Worm (Caenorhabditis elegans) whole organism, young adult: Measurements from ENCODE around the gene sbsp-1.
A peak's percentile ranks its signal among the peaks of the same experiment; 100 is the strongest.

ENCODE experiments used
- B0261.1 ChIP-seq: sonication (generic microtip); optimal IDR thresholded peaks from 2 replicates; lab custom pipeline; 2016; ENCODE audit warnings: mild to moderate bottlenecking, missing genetic modification characterization, moderate library complexity, missing compliant biosample characterization
- B0336.3 ChIP-seq: fragments of 200-800 bp; sonication (Bioruptor generic); IDR thresholded peaks from 2 replicates; pipeline ENCODE4 v1.3.6; 2022; ENCODE audit warnings: missing genetic modification characterization, missing compliant biosample characterization
- F39B2.1 ChIP-seq: fragments of 200-800 bp; sonication (Bioruptor generic); IDR thresholded peaks from 2 replicates; pipeline ENCODE4 v1.3.6; 2022; ENCODE audit warnings: missing genetic modification reagents, missing genetic modification characterization, missing compliant biosample characterization
- K11D2.4 ChIP-seq: fragments of 200-800 bp; sonication (Bioruptor generic); IDR thresholded peaks from 2 replicates; pipeline ENCODE4 v1.3.6; 2022; ENCODE audit warnings: missing genetic modification reagents, missing genetic modification characterization, missing compliant biosample characterization
- K12H6.12 ChIP-seq: fragments of 200-800 bp; sonication (Bioruptor generic); optimal IDR thresholded peaks from 2 replicates; lab custom pipeline; 2018; ENCODE audit warnings: mild to moderate bottlenecking, missing genetic modification characterization, missing compliant biosample characterization
- Y53G8AR.9 ChIP-seq: fragments of 200-800 bp; sonication (Bioruptor generic); conservative IDR thresholded peaks from 2 replicates; pipeline ENCODE4 v1.3.6; 2022; ENCODE audit warnings: missing genetic modification reagents, missing genetic modification characterization, missing compliant biosample characterization
- Y79H2A.3 ChIP-seq: fragments of 200-800 bp; sonication (Bioruptor generic); conservative IDR thresholded peaks from 2 replicates; pipeline ENCODE4 v1.3.6; 2022; ENCODE audit warnings: missing genetic modification reagents, missing genetic modification characterization, missing compliant biosample characterization
- Y95B8A.8 ChIP-seq: fragments of 200-800 bp; sonication (Bioruptor generic); IDR thresholded peaks from 2 replicates; pipeline ENCODE4 v1.3.6; 2022; ENCODE audit warnings: missing genetic modification reagents, missing genetic modification characterization, missing compliant biosample characterization
- ZK185.1 ChIP-seq: sonication (generic microtip); optimal IDR thresholded peaks from 2 replicates; lab custom pipeline; 2016; ENCODE audit warnings: mild to moderate bottlenecking, missing genetic modification characterization, missing compliant biosample characterization; ENCODE audit not compliant: poor library complexity, severe bottlenecking
- atf-7 ChIP-seq: sonication (generic microtip); optimal IDR thresholded peaks from 2 replicates; lab custom pipeline; 2017; ENCODE audit warnings: mild to moderate bottlenecking, missing genetic modification characterization, missing compliant biosample characterization
- attf-5 ChIP-seq: fragments of 200-800 bp; sonication (Bioruptor generic); optimal IDR thresholded peaks from 2 replicates; lab custom pipeline; 2018; ENCODE audit warnings: mild to moderate bottlenecking, missing genetic modification characterization, missing compliant biosample characterization
- cebp-1 ChIP-seq, 2 experiments: fragments of 200-800 bp in 1 of 2; sonication (Bioruptor generic) in 1 of 2; sonication (generic microtip) in 1 of 2; IDR thresholded peaks in 1 of 2; optimal IDR thresholded peaks in 1 of 2; 2 replicates each; pipeline versions ENCODE4 v1.3.6 to Lab custom; 2017 to 2022; ENCODE audit warnings: missing compliant biosample characterization in 2 of 2, missing genetic modification characterization in 2 of 2, mild to moderate bottlenecking in 1 of 2, missing genetic modification reagents in 1 of 2, moderate library complexity in 1 of 2
- ceh-27 ChIP-seq: fragments of 200-800 bp; sonication (Bioruptor generic); optimal IDR thresholded peaks from 2 replicates; lab custom pipeline; 2018; ENCODE audit warnings: mild to moderate bottlenecking, missing genetic modification characterization, moderate library complexity, missing compliant biosample characterization
- ceh-79 ChIP-seq: sonication (generic microtip); optimal IDR thresholded peaks from 2 replicates; lab custom pipeline; 2017; ENCODE audit warnings: mild to moderate bottlenecking, missing genetic modification characterization, missing compliant biosample characterization
- die-1 ChIP-seq: sonication (generic microtip); optimal IDR thresholded peaks from 2 replicates; lab custom pipeline; 2016; ENCODE audit warnings: missing genotype, mild to moderate bottlenecking, missing genetic modification characterization, missing compliant biosample characterization
- dox-1 ChIP-seq: fragments of 200-800 bp; sonication (Bioruptor generic); IDR thresholded peaks from 2 replicates; pipeline ENCODE4 v1.3.6; 2022; ENCODE audit warnings: missing genetic modification reagents, missing genetic modification characterization, missing compliant biosample characterization
- egrh-3 ChIP-seq: fragments of 200-800 bp; sonication (Bioruptor generic); IDR thresholded peaks from 2 replicates; pipeline ENCODE4 v1.3.6; 2022; ENCODE audit warnings: missing genetic modification reagents, missing genetic modification characterization, missing compliant biosample characterization
- ekl-4 ChIP-seq: fragments of 200-800 bp; sonication (Bioruptor generic); IDR thresholded peaks from 2 replicates; pipeline ENCODE4 v1.3.6; 2022; ENCODE audit warnings: missing genetic modification reagents, missing genetic modification characterization, missing compliant biosample characterization
- ets-4 ChIP-seq: fragments of 200-800 bp; sonication (Bioruptor generic); optimal IDR thresholded peaks from 2 replicates; lab custom pipeline; 2018; ENCODE audit warnings: mild to moderate bottlenecking, missing genetic modification characterization, missing compliant biosample characterization
- gei-17 ChIP-seq: fragments of 200-800 bp; sonication (Bioruptor generic); optimal IDR thresholded peaks from 2 replicates; lab custom pipeline; 2018; ENCODE audit warnings: mild to moderate bottlenecking, missing genetic modification characterization, missing compliant biosample characterization
- hmg-1.2 ChIP-seq: fragments of 200-800 bp; sonication (Bioruptor generic); IDR thresholded peaks from 2 replicates; pipeline ENCODE4 v1.3.6; 2022; ENCODE audit warnings: missing genetic modification reagents, missing genetic modification characterization, missing compliant biosample characterization
- hsf-1 ChIP-seq: fragments of 200-800 bp; sonication (Bioruptor generic); IDR thresholded peaks from 2 replicates; pipeline ENCODE4 v1.3.6; 2022; ENCODE audit warnings: missing genetic modification reagents, missing genetic modification characterization, missing compliant biosample characterization
- let-526 ChIP-seq: fragments of 200-800 bp; sonication (Bioruptor generic); IDR thresholded peaks from 2 replicates; pipeline ENCODE4 v1.3.6; 2022; ENCODE audit warnings: missing genetic modification reagents, missing genetic modification characterization, missing compliant biosample characterization
- let-607 ChIP-seq, 2 experiments: fragments of 200-800 bp in 1 of 2; sonication (Bioruptor generic) in 1 of 2; sonication (generic microtip) in 1 of 2; optimal IDR thresholded peaks; 2 replicates each; lab custom pipeline; 2016 to 2018; ENCODE audit warnings: mild to moderate bottlenecking in 2 of 2, missing compliant biosample characterization in 2 of 2, missing genetic modification characterization in 2 of 2, moderate library complexity in 2 of 2, missing genotype in 1 of 2
- lin-26 ChIP-seq: fragments of 200-800 bp; sonication (Bioruptor generic); IDR thresholded peaks from 2 replicates; pipeline ENCODE4 v1.3.6; 2022; ENCODE audit warnings: missing genetic modification reagents, missing genetic modification characterization, missing compliant biosample characterization
- lin-35 ChIP-seq, 3 experiments: fragments of 150-350 bp in 2 of 3; sonication (generic microtip) in 1 of 3; optimal IDR thresholded peaks; 2 replicates each; lab custom pipeline; 2014 to 2018; ENCODE audit warnings: missing biosample characterization in 3 of 3, missing genetic modification characterization in 3 of 3, missing genetic modification reagents in 3 of 3
- lin-40 ChIP-seq: sonication (generic microtip); optimal IDR thresholded peaks from 2 replicates; lab custom pipeline; 2016; ENCODE audit warnings: missing genetic modification characterization, mild to moderate bottlenecking, missing compliant biosample characterization, missing genotype, missing genetic modification reagents
- lin-54 ChIP-seq: fragments of 200-800 bp; sonication (Bioruptor generic); optimal IDR thresholded peaks from 2 replicates; lab custom pipeline; 2018; ENCODE audit warnings: mild to moderate bottlenecking, missing genetic modification characterization, missing compliant biosample characterization
- lsl-1 ChIP-seq: fragments of 200-800 bp; sonication (Bioruptor generic); optimal IDR thresholded peaks from 2 replicates; lab custom pipeline; 2018; ENCODE audit warnings: mild to moderate bottlenecking, missing genetic modification characterization, moderate library complexity, missing compliant biosample characterization
- madf-10 ChIP-seq: sonication (generic microtip); optimal IDR thresholded peaks from 2 replicates; lab custom pipeline; 2016; ENCODE audit warnings: mild to moderate bottlenecking, missing genetic modification characterization, missing compliant biosample characterization
- madf-3 ChIP-seq: fragments of 200-800 bp; sonication (Bioruptor generic); IDR thresholded peaks from 2 replicates; pipeline ENCODE4 v1.3.6; 2022; ENCODE audit warnings: missing genetic modification reagents, missing genetic modification characterization, missing compliant biosample characterization
- madf-6 ChIP-seq: fragments of 200-800 bp; sonication (Bioruptor generic); IDR thresholded peaks from 2 replicates; pipeline ENCODE4 v1.3.6; 2022; ENCODE audit warnings: missing genetic modification reagents, missing genetic modification characterization, missing compliant biosample characterization
- mcd-1 ChIP-seq: fragments of 200-800 bp; sonication (Bioruptor generic); IDR thresholded peaks from 2 replicates; pipeline ENCODE4 v1.3.6; 2022; ENCODE audit warnings: missing genetic modification reagents, missing genetic modification characterization, missing compliant biosample characterization
- nfya-1 ChIP-seq: sonication (generic microtip); optimal IDR thresholded peaks from 2 replicates; lab custom pipeline; 2017; ENCODE audit warnings: antibody characterized with exemption, missing compliant biosample characterization, missing genetic modification characterization, borderline replicate concordance; ENCODE audit not compliant: insufficient read depth
- nhr-80 ChIP-seq: sonication (generic microtip); optimal IDR thresholded peaks from 2 replicates; lab custom pipeline; 2016; ENCODE audit warnings: missing genetic modification characterization, missing compliant biosample characterization
- nhr-90 ChIP-seq: sonication (generic microtip); optimal IDR thresholded peaks from 2 replicates; lab custom pipeline; 2016; ENCODE audit warnings: missing genotype, mild to moderate bottlenecking, missing genetic modification characterization, missing compliant biosample characterization
- pbrm-1 ChIP-seq: fragments of 200-800 bp; sonication (Bioruptor generic); IDR thresholded peaks from 2 replicates; pipeline ENCODE4 v1.3.6; 2022; ENCODE audit warnings: missing genetic modification reagents, missing genetic modification characterization, missing compliant biosample characterization
- rcor-1 ChIP-seq: fragments of 200-800 bp; sonication (Bioruptor generic); IDR thresholded peaks from 2 replicates; pipeline ENCODE4 v1.3.6; 2022; ENCODE audit warnings: missing genetic modification reagents, missing genetic modification characterization, missing compliant biosample characterization
- repo-1 ChIP-seq: sonication (generic microtip); optimal IDR thresholded peaks from 2 replicates; lab custom pipeline; 2017; ENCODE audit warnings: mild to moderate bottlenecking, missing genetic modification characterization, missing compliant biosample characterization
- snpc-4 ChIP-seq, 5 experiments: fragments of 150-350 bp in 1 of 5; sonication (generic microtip) in 4 of 5; optimal IDR thresholded peaks; 2 replicates each; lab custom pipeline; 2014 to 2018; ENCODE audit warnings: missing genetic modification characterization in 5 of 5, missing biosample characterization in 3 of 5, antibody characterized with exemption in 2 of 5, mild to moderate bottlenecking in 2 of 5, missing compliant biosample characterization in 2 of 5, missing genotype in 2 of 5, moderate library complexity in 2 of 5, missing genetic modification reagents in 1 of 5
- tbp1 ChIP-seq: fragments of 200-800 bp; sonication (Bioruptor generic); optimal IDR thresholded peaks from 2 replicates; lab custom pipeline; 2018; ENCODE audit warnings: mild to moderate bottlenecking, missing genetic modification characterization, missing compliant biosample characterization
- tlf-1 ChIP-seq: fragments of 200-800 bp; sonication (Bioruptor generic); optimal IDR thresholded peaks from 2 replicates; lab custom pipeline; 2018; ENCODE audit warnings: mild to moderate bottlenecking, missing genetic modification characterization, missing compliant biosample characterization
- zfh-2 ChIP-seq: fragments of 200-800 bp; sonication (Bioruptor generic); conservative IDR thresholded peaks from 2 replicates; pipeline ENCODE4 v1.3.6; 2022; ENCODE audit warnings: missing genetic modification reagents, missing genetic modification characterization, missing compliant biosample characterization
- ztf-18 ChIP-seq: sonication (generic microtip); optimal IDR thresholded peaks from 2 replicates; lab custom pipeline; 2016; ENCODE audit warnings: missing genotype, mild to moderate bottlenecking, missing genetic modification characterization, missing compliant biosample characterization
- ztf-26 ChIP-seq: sonication (generic microtip); optimal IDR thresholded peaks from 2 replicates; lab custom pipeline; 2017; ENCODE audit warnings: missing genetic modification characterization, missing compliant biosample characterization
- ztf-6 ChIP-seq: fragments of 200-800 bp; sonication (Bioruptor generic); IDR thresholded peaks from 2 replicates; pipeline ENCODE4 v1.3.6; 2022; ENCODE audit warnings: missing genetic modification reagents, missing genetic modification characterization, missing compliant biosample characterization

sbsp-1 gene

ce11 chrIII:10818364-10818763 lies 14.4 kb upstream of the sbsp-1 start:
- no peak for TF ChIP-seq rcor-1 (GFP tag; lab: Robert Waterston, UW)
- TF ChIP-seq lin-26 (GFP tag; lab: Robert Waterston, UW), result peak; percentile 36; the same call in 1 of the 2 replicates
- TF ChIP-seq ztf-6 (GFP tag; lab: Robert Waterston, UW), result no peak
- 0 out of 2 replicates have a peak, but pooled peaks have one; percentile 34 for TF ChIP-seq Y95B8A.8 (GFP tag; lab: Robert Waterston, UW)
- TF ChIP-seq hsf-1 (GFP tag; lab: Robert Waterston, UW), result peak; percentile 74
- TF ChIP-seq B0261.1 (tag; lab: Kevin White, UChicago), result no peak
- TF ChIP-seq pbrm-1, result 0 out of 2 replicates have a peak, but pooled peaks have one; percentile 22
- no peak for TF ChIP-seq nfya-1 (tag; lab: Kevin White, UChicago)
- TF ChIP-seq ceh-27 (GFP tag; lab: Kevin White, UChicago), result peak; percentile 66
- TF ChIP-seq zfh-2 (GFP tag; lab: Robert Waterston, UW), result peak; percentile 54; the same call in 1 of the 2 replicates
- TF ChIP-seq let-526, result peak; percentile 14; the same call in 1 of the 2 replicates
- no peak for TF ChIP-seq B0336.3 (GFP tag; lab: Robert Waterston, UW)
- peak; percentile 62 for TF ChIP-seq lin-40 (tag; lab: Kevin White, UChicago)
- peak; percentile 71 for TF ChIP-seq nhr-80
- no peak for TF ChIP-seq cebp-1 (GFP tag; IDR thresholded peaks at IDR 0.05; lab: Robert Waterston, UW)
- peak; percentile 69 for TF ChIP-seq cebp-1 (tag; optimal IDR thresholded peaks at IDR 0.05; lab: Kevin White, UChicago)
- peak; percentile 49 for TF ChIP-seq ztf-26
- peak; percentile 69 for TF ChIP-seq ZK185.1
- peak; percentile 60 for TF ChIP-seq mcd-1 (GFP tag; lab: Robert Waterston, UW)
- peak; percentile 14 for TF ChIP-seq nhr-90
- TF ChIP-seq K12H6.12 (tag; lab: Kevin White, UChicago), result peak; percentile 15
- no peak for TF ChIP-seq ceh-79 (tag; lab: Kevin White, UChicago)
- TF ChIP-seq hmg-1.2, result peak; percentile 43
- TF ChIP-seq tlf-1 (GFP tag; lab: Kevin White, UChicago), result peak; percentile 4
- peak; percentile 24 for TF ChIP-seq die-1 (tag; lab: Kevin White, UChicago)
- peak; percentile 38 for TF ChIP-seq lin-54 (GFP tag; lab: Kevin White, UChicago)
- TF ChIP-seq let-607 (tag; optimal IDR thresholded peaks at IDR 0.05; lab: Kevin White, UChicago), result peak; percentile 64 to 88
- 0 out of 2 replicates have a peak, but pooled peaks have one; percentile 4 for TF ChIP-seq madf-3 (GFP tag; lab: Robert Waterston, UW)
- no peak for TF ChIP-seq Y79H2A.3 (GFP tag; lab: Robert Waterston, UW)
- peak; percentile 50; the same call in 1 of the 2 replicates for TF ChIP-seq ekl-4 (GFP tag; lab: Robert Waterston, UW)
- 0 out of 2 replicates have a peak, but pooled peaks have one; percentile 24 for TF ChIP-seq K11D2.4 (GFP tag; lab: Robert Waterston, UW)
- TF ChIP-seq repo-1 (tag; lab: Kevin White, UChicago), result peak; percentile 12
- 0 out of 2 replicates have a peak, but pooled peaks have one; percentile 4 for TF ChIP-seq F39B2.1 (GFP tag; lab: Robert Waterston, UW)
- TF ChIP-seq dox-1 (GFP tag; lab: Robert Waterston, UW), result peak; percentile 76
- peak; percentile 5 for TF ChIP-seq snpc-4 (GFP tag; optimal IDR thresholded peaks at IDR 0.05; lab: Kevin White, UChicago)
- TF ChIP-seq snpc-4 (tag; optimal IDR thresholded peaks at IDR 0.05; lab: Kevin White, UChicago), result peak in 2 of 4 experiments; percentile 30 to 31
- TF ChIP-seq ztf-18 (tag; lab: Kevin White, UChicago), result peak; percentile 19
- no peak for TF ChIP-seq Y53G8AR.9
- no peak for TF ChIP-seq lsl-1
- peak; percentile 49 for TF ChIP-seq attf-5 (GFP tag; lab: Kevin White, UChicago)
- peak; percentile 51 for TF ChIP-seq atf-7 (tag; lab: Kevin White, UChicago)
- TF ChIP-seq tbp1 (GFP tag; lab: Kevin White, UChicago), result peak; percentile 10
- TF ChIP-seq madf-10 (tag; lab: Kevin White, UChicago), result peak; percentile 10
- peak; percentile 13; the same call in 1 of the 2 replicates for TF ChIP-seq egrh-3 (GFP tag; lab: Robert Waterston, UW)
- TF ChIP-seq madf-6 (GFP tag; lab: Robert Waterston, UW), result peak; percentile 49
- no peak for TF ChIP-seq gei-17
- no peak for TF ChIP-seq ets-4
- peak in 1 of 3 experiments; percentile 18 for TF ChIP-seq lin-35 (GFP tag; optimal IDR thresholded peaks at IDR 0.05; lab: Kevin White, UChicago)
- TF ChIP-seq, all 124 proteins: peak for 35
